Worm (Caenorhabditis elegans) whole organism, mixed stage, embryonic: ENCODE data around the gene F45E12.5.

Experiments
- M03D4.4 ChIP-seq: sonication (generic microtip); optimal IDR thresholded peaks from 2 replicates; lab custom pipeline; 2017; ENCODE audit warnings: mild to moderate bottlenecking, missing genetic modification characterization, missing compliant biosample characterization
- cnd-1 ChIP-seq: fragments of 200-800 bp; sonication (Bioruptor generic); optimal IDR thresholded peaks from 2 replicates; lab custom pipeline; 2018; ENCODE audit warnings: mild to moderate bottlenecking, missing genetic modification characterization, missing compliant biosample characterization
- elt-1 ChIP-seq: sonication (generic microtip); optimal IDR thresholded peaks from 2 replicates; lab custom pipeline; 2017; ENCODE audit warnings: missing genetic modification characterization, mild to moderate bottlenecking, missing compliant biosample characterization, antibody characterized with exemption, moderate library complexity, borderline replicate concordance; ENCODE audit not compliant: insufficient read depth
- elt-3 ChIP-seq: fragments of 150-350 bp; optimal IDR thresholded peaks from 2 replicates; lab custom pipeline; 2014; ENCODE audit warnings: missing biosample characterization, missing genetic modification characterization
- flh-1 ChIP-seq: fragments of 200-800 bp; sonication (Bioruptor generic); optimal IDR thresholded peaks from 2 replicates; lab custom pipeline; 2018; ENCODE audit warnings: mild to moderate bottlenecking, missing genetic modification characterization, moderate library complexity, missing compliant biosample characterization
- lin-32 ChIP-seq: fragments of 200-800 bp; sonication (Bioruptor generic); optimal IDR thresholded peaks from 2 replicates; lab custom pipeline; 2018; ENCODE audit warnings: mild to moderate bottlenecking, missing genetic modification characterization, missing compliant biosample characterization
- lsy-2 ChIP-seq: fragments of 150-350 bp; optimal IDR thresholded peaks from 2 replicates; lab custom pipeline; 2014; ENCODE audit warnings: missing biosample characterization, missing genetic modification characterization
- nhr-12 ChIP-seq: fragments of 150-350 bp; optimal IDR thresholded peaks from 2 replicates; lab custom pipeline; 2014; ENCODE audit warnings: missing biosample characterization, missing genetic modification characterization
- nhr-28 ChIP-seq: fragments of 150-350 bp; optimal IDR thresholded peaks from 2 replicates; lab custom pipeline; 2014; ENCODE audit warnings: missing biosample characterization, missing genetic modification characterization
- nhr-76 ChIP-seq: sonication (generic microtip); optimal IDR thresholded peaks from 2 replicates; lab custom pipeline; 2017; ENCODE audit warnings: missing biosample characterization, missing genetic modification characterization
- snpc-4 ChIP-seq: fragments of 150-350 bp; optimal IDR thresholded peaks from 2 replicates; lab custom pipeline; 2014; ENCODE audit warnings: missing biosample characterization, missing genetic modification characterization
- sptf-1 ChIP-seq: sonication (generic microtip); optimal IDR thresholded peaks from 2 replicates; lab custom pipeline; 2017; ENCODE audit warnings: mild to moderate bottlenecking, missing genetic modification characterization, moderate library complexity, missing compliant biosample characterization
- tbx-8 ChIP-seq: fragments of 200-800 bp; sonication (Bioruptor generic); optimal IDR thresholded peaks from 2 replicates; lab custom pipeline; 2018; ENCODE audit warnings: mild to moderate bottlenecking, missing genetic modification characterization, moderate library complexity, missing compliant biosample characterization
- unc-62 ChIP-seq: fragments of 150-350 bp; optimal IDR thresholded peaks from 2 replicates; lab custom pipeline; 2014; ENCODE audit warnings: missing biosample characterization, missing genetic modification reagents, missing genetic modification characterization

DNA sequence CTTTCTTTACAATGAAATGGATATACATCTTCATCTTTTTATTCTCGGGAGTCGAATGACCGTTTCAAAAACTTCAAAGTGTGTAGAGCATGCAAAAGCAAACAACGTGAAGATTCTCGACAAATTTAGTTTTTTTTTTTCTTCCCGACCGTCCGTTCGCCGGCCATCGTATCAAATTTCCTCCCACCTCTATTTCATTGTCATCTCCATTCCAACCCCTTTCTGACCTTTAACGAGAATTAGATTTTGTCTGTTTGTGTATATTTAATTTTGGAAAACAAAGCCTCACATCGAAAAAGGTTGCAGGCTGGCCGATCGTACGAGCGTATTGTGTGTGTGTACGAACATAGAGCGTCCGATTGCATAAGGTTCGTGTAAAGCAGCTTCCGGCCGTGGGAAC is 10.9 kb downstream of the F45E12.5 start, which contains the start of gene C30G12.1:
- TF ChIP-seq nhr-28 (tag; lab: Kevin White, UChicago) (no peak), snpc-4 (no peak), sptf-1 (tag; lab: Kevin White, UChicago) (no peak), unc-62 (GFP tag; lab: Kevin White, UChicago) (no peak), elt-1 (no peak), M03D4.4 (tag; lab: Kevin White, UChicago) (no peak), elt-3 (tag; lab: Kevin White, UChicago) (no peak), tbx-8 (GFP tag; lab: Kevin White, UChicago) (no peak), nhr-12 (tag; lab: Kevin White, UChicago) (no peak), flh-1 (no peak), nhr-76 (tag; lab: Kevin White, UChicago) (no peak), lin-32 (GFP tag; lab: Kevin White, UChicago) (no peak), cnd-1 (tag; lab: Kevin White, UChicago) (no peak), lsy-2 (tag; lab: Kevin White, UChicago) (no peak)
